Worm (Caenorhabditis elegans) whole organism, mixed stage, embryonic: Measurements from ENCODE around the gene try-5.

ENCODE experiments used
- bed-3 ChIP-seq: fragments of 200-800 bp; sonication (Bioruptor generic); optimal IDR thresholded peaks from 3 replicates; lab custom pipeline; 2018; ENCODE audit warnings: mild to moderate bottlenecking, missing genetic modification characterization, moderate library complexity, missing compliant biosample characterization
- blmp-1 ChIP-seq: fragments of 150-350 bp; optimal IDR thresholded peaks from 2 replicates; lab custom pipeline; 2014; ENCODE audit warnings: missing biosample characterization, missing genetic modification characterization
- ceh-39 ChIP-seq: fragments of 150-350 bp; optimal IDR thresholded peaks from 2 replicates; lab custom pipeline; 2014; ENCODE audit warnings: missing biosample characterization, missing genetic modification characterization
- ceh-83 ChIP-seq: fragments of 200-800 bp; sonication (Bioruptor generic); optimal IDR thresholded peaks from 2 replicates; lab custom pipeline; 2018; ENCODE audit warnings: mild to moderate bottlenecking, missing genetic modification characterization, missing compliant biosample characterization
- ces-1 ChIP-seq: fragments of 150-350 bp; optimal IDR thresholded peaks from 2 replicates; lab custom pipeline; 2014; ENCODE audit warnings: missing biosample characterization, missing genetic modification reagents, missing genetic modification characterization
- cnd-1 ChIP-seq: fragments of 200-800 bp; sonication (Bioruptor generic); optimal IDR thresholded peaks from 2 replicates; lab custom pipeline; 2018; ENCODE audit warnings: mild to moderate bottlenecking, missing genetic modification characterization, missing compliant biosample characterization
- drap-1 ChIP-seq: fragments of 200-800 bp; sonication (Bioruptor generic); optimal IDR thresholded peaks from 3 replicates; lab custom pipeline; 2018; ENCODE audit warnings: mild to moderate bottlenecking, missing genetic modification characterization, missing compliant biosample characterization
- elt-1 ChIP-seq: sonication (generic microtip); optimal IDR thresholded peaks from 2 replicates; lab custom pipeline; 2017; ENCODE audit warnings: missing genetic modification characterization, mild to moderate bottlenecking, missing compliant biosample characterization, antibody characterized with exemption, moderate library complexity, borderline replicate concordance; ENCODE audit not compliant: insufficient read depth
- elt-3 ChIP-seq: fragments of 150-350 bp; optimal IDR thresholded peaks from 2 replicates; lab custom pipeline; 2014; ENCODE audit warnings: missing biosample characterization, missing genetic modification characterization
- flh-1 ChIP-seq: fragments of 200-800 bp; sonication (Bioruptor generic); optimal IDR thresholded peaks from 2 replicates; lab custom pipeline; 2018; ENCODE audit warnings: mild to moderate bottlenecking, missing genetic modification characterization, moderate library complexity, missing compliant biosample characterization
- ham-2 ChIP-seq: fragments of 200-800 bp; sonication (Bioruptor generic); optimal IDR thresholded peaks from 2 replicates; lab custom pipeline; 2018; ENCODE audit warnings: mild to moderate bottlenecking, missing genetic modification characterization, missing compliant biosample characterization
- hlh-1 ChIP-seq: fragments of 150-350 bp; optimal IDR thresholded peaks from 2 replicates; lab custom pipeline; 2014; ENCODE audit warnings: missing biosample characterization, missing genetic modification reagents, missing genetic modification characterization
- lin-13 ChIP-seq: fragments of 150-350 bp; optimal IDR thresholded peaks from 2 replicates; lab custom pipeline; 2014; ENCODE audit warnings: missing biosample characterization, missing genetic modification characterization
- lsy-2 ChIP-seq: fragments of 150-350 bp; optimal IDR thresholded peaks from 2 replicates; lab custom pipeline; 2014; ENCODE audit warnings: missing biosample characterization, missing genetic modification characterization
- mab-5 ChIP-seq: fragments of 150-350 bp; optimal IDR thresholded peaks from 2 replicates; lab custom pipeline; 2014; ENCODE audit warnings: missing biosample characterization, missing genetic modification characterization
- mep-1 ChIP-seq: fragments of 150-350 bp; optimal IDR thresholded peaks from 2 replicates; lab custom pipeline; 2017; ENCODE audit warnings: missing biosample characterization, missing genetic modification reagents, missing genetic modification characterization, inconsistent platforms
- mls-2 ChIP-seq: sonication (generic microtip); optimal IDR thresholded peaks from 2 replicates; lab custom pipeline; 2016; ENCODE audit warnings: mild to moderate bottlenecking, missing genetic modification characterization, moderate library complexity, missing compliant biosample characterization
- nhr-12 ChIP-seq: fragments of 150-350 bp; optimal IDR thresholded peaks from 2 replicates; lab custom pipeline; 2014; ENCODE audit warnings: missing biosample characterization, missing genetic modification characterization
- nhr-2 ChIP-seq: fragments of 150-350 bp; optimal IDR thresholded peaks from 2 replicates; lab custom pipeline; 2014; ENCODE audit warnings: missing biosample characterization, missing genetic modification characterization
- nhr-237 ChIP-seq: fragments of 150-350 bp; optimal IDR thresholded peaks from 2 replicates; lab custom pipeline; 2014; ENCODE audit warnings: missing biosample characterization, missing genetic modification characterization
- nhr-28 ChIP-seq: fragments of 150-350 bp; optimal IDR thresholded peaks from 2 replicates; lab custom pipeline; 2014; ENCODE audit warnings: missing biosample characterization, missing genetic modification characterization
- nhr-76 ChIP-seq: sonication (generic microtip); optimal IDR thresholded peaks from 2 replicates; lab custom pipeline; 2017; ENCODE audit warnings: missing biosample characterization, missing genetic modification characterization
- pha-4 ChIP-seq: fragments of 150-350 bp; optimal IDR thresholded peaks from 2 replicates; lab custom pipeline; 2018; ENCODE audit warnings: missing biosample characterization, missing genetic modification reagents, missing genetic modification characterization
- sem-2 ChIP-seq: fragments of 200-800 bp; sonication (Bioruptor generic); optimal IDR thresholded peaks from 2 replicates; lab custom pipeline; 2018; ENCODE audit warnings: mild to moderate bottlenecking, missing genetic modification characterization, missing compliant biosample characterization
- snpc-4 ChIP-seq: fragments of 150-350 bp; optimal IDR thresholded peaks from 2 replicates; lab custom pipeline; 2014; ENCODE audit warnings: missing biosample characterization, missing genetic modification characterization
- sptf-1 ChIP-seq: sonication (generic microtip); optimal IDR thresholded peaks from 2 replicates; lab custom pipeline; 2017; ENCODE audit warnings: mild to moderate bottlenecking, missing genetic modification characterization, moderate library complexity, missing compliant biosample characterization
- unc-120 ChIP-seq: sonication (generic microtip); optimal IDR thresholded peaks from 2 replicates; lab custom pipeline; 2017; ENCODE audit warnings: missing genetic modification characterization, missing compliant biosample characterization; ENCODE audit not compliant: poor library complexity, severe bottlenecking
- unc-39 ChIP-seq: fragments of 150-350 bp; optimal IDR thresholded peaks from 2 replicates; lab custom pipeline; 2014; ENCODE audit warnings: missing biosample characterization, missing genetic modification characterization
- unc-62 ChIP-seq: fragments of 150-350 bp; optimal IDR thresholded peaks from 2 replicates; lab custom pipeline; 2014; ENCODE audit warnings: missing biosample characterization, missing genetic modification reagents, missing genetic modification characterization
- zip-8 ChIP-seq: fragments of 150-350 bp; optimal IDR thresholded peaks from 2 replicates; lab custom pipeline; 2014; ENCODE audit warnings: missing biosample characterization, missing genetic modification characterization
- ztf-11 ChIP-seq: fragments of 150-350 bp; optimal IDR thresholded peaks from 2 replicates; lab custom pipeline; 2014; ENCODE audit warnings: missing biosample characterization, missing genetic modification characterization

try-5 gene

DNA sequence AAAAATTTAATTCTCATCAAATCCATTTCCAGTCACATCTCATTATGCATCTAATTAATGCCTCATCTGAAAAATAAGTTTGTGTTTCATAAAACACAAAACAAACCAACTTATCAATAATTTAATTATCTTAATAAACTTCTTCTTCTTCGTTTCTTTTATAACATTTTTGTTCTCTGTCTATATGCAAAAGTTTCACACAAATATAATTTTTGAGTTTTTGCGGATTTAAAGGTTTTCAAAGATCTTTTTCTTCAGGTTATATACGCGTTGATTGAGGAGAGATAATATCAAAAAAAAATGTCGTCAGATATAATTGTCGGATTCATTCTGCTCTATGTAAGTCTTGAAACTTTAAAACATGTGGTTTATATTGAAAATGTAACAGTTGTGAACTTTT, 2.8 kb downstream of the try-5 start, which contains the start of gene srx-47:
Gene srx-47 (plus strand): TSS at position 301 of the 400 bp plus-strand sequence.
- no peak for TF ChIP-seq lin-13
- TF ChIP-seq nhr-237 (tag; lab: Kevin White, UChicago) = no peak
- no peak for TF ChIP-seq ceh-39 (tag; lab: Kevin White, UChicago)
- no peak for TF ChIP-seq nhr-76
- no peak for TF ChIP-seq mep-1 (tag; lab: Kevin White, UChicago)
- TF ChIP-seq elt-3 (tag; lab: Kevin White, UChicago) = no peak
- no peak for TF ChIP-seq ceh-83 (GFP tag; lab: Kevin White, UChicago)

DNA sequence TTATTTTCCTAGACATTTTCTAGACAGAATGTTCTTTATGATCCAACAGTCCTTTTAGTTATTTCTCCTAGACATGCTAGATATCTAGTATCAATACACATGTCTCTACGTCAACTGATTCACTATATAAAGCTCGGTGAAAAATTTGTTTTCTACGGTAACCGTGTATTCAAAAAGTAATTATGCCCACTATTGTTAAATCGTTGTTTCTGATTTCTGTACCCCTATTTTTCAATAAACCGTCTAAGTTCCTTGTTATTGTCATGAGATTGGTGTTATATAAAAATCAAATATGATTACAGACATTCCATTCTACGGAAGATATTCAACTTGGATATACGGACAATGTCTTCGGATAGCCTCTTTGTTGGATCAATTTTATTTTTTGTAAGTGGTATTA, 6.1 kb downstream of the try-5 start, which contains the start of gene srx-46:
Gene srx-46 (plus strand): TSS at position 301 of the 400 bp plus-strand sequence.
- TF ChIP-seq cnd-1 (tag; lab: Kevin White, UChicago) (no peak), mls-2 (tag; lab: Kevin White, UChicago) (no peak), lin-13 (no peak), ceh-39 (tag; lab: Kevin White, UChicago) (no peak), unc-120 (tag; lab: Kevin White, UChicago) (no peak), pha-4 (tag; lab: Kevin White, UChicago) (no peak)

DNA sequence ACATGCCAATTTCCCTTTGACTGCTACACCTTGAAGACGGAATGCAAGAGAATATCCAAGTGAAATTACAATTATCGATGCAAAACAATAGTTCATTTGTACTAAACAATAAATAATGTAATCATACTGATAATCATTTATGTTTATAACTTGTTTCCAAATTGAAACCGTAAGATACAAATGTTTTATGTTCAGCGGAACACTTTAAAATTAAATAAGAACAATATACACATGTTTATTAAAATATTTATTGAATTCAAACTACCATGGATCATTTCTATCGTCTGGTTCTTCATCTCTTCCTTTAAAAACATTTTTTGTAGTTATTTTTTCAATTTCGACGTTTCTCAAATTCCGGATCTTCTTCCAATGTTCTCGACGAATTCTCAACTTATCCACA, 8.5 kb downstream of the try-5 start, which contains the start of gene ttr-40:
Gene ttr-40 (minus strand): TSS at position 101 of the 400 bp plus-strand sequence.
- TF ChIP-seq lsy-2 (no peak), elt-1 (tag; lab: Kevin White, UChicago) (no peak), mep-1 (tag; lab: Kevin White, UChicago) (no peak), unc-39 (tag; lab: Kevin White, UChicago) (no peak), snpc-4 (tag; lab: Kevin White, UChicago) (no peak), sptf-1 (tag; lab: Kevin White, UChicago) (no peak), bed-3 (no peak)
- TF ChIP-seq, all 35 proteins: peak for 0

DNA sequence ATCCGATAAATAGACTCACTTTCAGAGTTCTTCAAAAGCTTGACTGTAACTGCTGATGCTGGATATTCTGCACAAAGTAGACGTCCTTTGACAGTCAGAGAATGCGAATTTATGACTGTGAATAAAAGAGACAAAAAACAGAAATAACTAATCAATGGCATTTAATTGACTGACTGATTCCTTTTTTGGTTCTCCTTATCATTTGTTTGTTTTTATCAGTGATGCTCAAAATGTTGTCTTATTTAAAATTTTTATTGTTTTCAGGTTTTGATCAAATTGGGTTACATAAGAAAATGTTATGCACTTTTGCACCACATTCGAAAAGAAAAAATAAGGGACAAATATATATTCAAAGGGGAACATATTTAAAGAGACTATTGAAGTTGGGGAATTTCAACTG, 9.5 kb downstream of the try-5 start, which contains the start of gene ttr-49:
Gene ttr-49 (minus strand): TSS at position 171 of the 400 bp plus-strand sequence.
- TF ChIP-seq lin-13 (no peak), nhr-76 (no peak), sptf-1 (tag; lab: Kevin White, UChicago) (no peak), cnd-1 (tag; lab: Kevin White, UChicago) (no peak), ces-1 (GFP tag; lab: Kevin White, UChicago) (no peak), zip-8 (no peak), lsy-2 (no peak), nhr-2 (tag; lab: Kevin White, UChicago) (no peak), elt-1 (tag; lab: Kevin White, UChicago) (no peak)

DNA sequence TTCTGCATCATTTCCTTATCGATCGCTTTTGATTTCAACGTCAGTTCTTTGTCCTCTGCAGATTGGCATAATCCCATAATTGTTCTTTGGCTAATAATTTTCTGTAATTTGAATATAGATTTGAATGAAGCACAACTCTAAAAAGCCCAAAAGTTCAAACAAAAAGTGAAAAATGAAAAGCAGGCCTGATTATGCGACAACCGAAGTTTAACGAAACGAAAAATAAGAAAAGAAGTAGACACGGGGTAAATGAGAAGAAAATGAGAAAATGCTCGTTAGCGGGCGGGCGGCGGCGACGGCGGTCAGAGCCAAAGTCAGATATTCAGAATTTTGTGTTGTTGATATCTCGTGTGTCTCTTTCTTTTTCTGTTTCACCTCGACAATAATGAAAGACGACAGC, 12.8 kb downstream of the try-5 start, which contains the start of gene gpa-3:
Gene gpa-3 (minus strand): TSS at position 101 of the 400 bp plus-strand sequence.
- TF ChIP-seq sptf-1 (tag; lab: Kevin White, UChicago) (no peak), nhr-76 (no peak), unc-62 (GFP tag; lab: Kevin White, UChicago) (no peak), mab-5 (tag; lab: Kevin White, UChicago) (no peak), unc-120 (tag; lab: Kevin White, UChicago) (no peak), nhr-12 (no peak), elt-1 (tag; lab: Kevin White, UChicago) (no peak), lsy-2 (no peak), blmp-1 (tag; lab: Kevin White, UChicago) (no peak), sem-2 (GFP tag; lab: Kevin White, UChicago) (no peak), hlh-1 (tag; lab: Kevin White, UChicago) (no peak), elt-3 (tag; lab: Kevin White, UChicago) (no peak)

DNA sequence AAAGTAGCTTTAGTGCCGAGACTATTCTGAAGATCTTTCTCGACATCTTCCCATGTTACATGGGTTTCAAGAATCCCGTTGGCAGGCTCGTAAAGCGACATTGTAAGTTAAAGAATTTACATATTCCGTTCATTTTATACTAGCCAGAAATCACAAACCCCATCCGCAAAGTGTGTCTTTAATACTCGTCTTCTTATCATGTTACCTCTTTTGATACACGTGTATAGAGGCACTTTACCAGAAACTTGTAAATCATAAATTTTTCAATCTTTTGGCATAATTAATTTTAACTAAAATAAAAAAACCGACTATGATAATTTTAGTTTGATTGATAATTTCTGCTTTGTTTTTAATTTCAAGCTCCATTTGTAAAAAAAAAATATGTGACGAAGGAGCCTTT, 24.1 kb downstream of the try-5 start, which contains the start of gene E02C12.6:
Gene E02C12.6 (minus strand): TSS at position 101 of the 400 bp plus-strand sequence.
- TF ChIP-seq nhr-28 (tag; lab: Kevin White, UChicago) (no peak), drap-1 (no peak), cnd-1 (tag; lab: Kevin White, UChicago) (no peak), ces-1 (GFP tag; lab: Kevin White, UChicago) (no peak), ztf-11 (tag; lab: Kevin White, UChicago) (no peak), unc-39 (tag; lab: Kevin White, UChicago) (no peak), mab-5 (tag; lab: Kevin White, UChicago) (no peak), unc-120 (tag; lab: Kevin White, UChicago) (no peak), ham-2 (no peak), zip-8 (no peak), flh-1 (GFP tag; lab: Kevin White, UChicago) (no peak), blmp-1 (tag; lab: Kevin White, UChicago) (no peak), mls-2 (tag; lab: Kevin White, UChicago) (no peak), mep-1 (tag; lab: Kevin White, UChicago) (no peak), nhr-237 (tag; lab: Kevin White, UChicago) (no peak), unc-62 (GFP tag; lab: Kevin White, UChicago) (no peak)
